Fruit fly (Drosophila melanogaster): ENCODE data around the gene Stim.

- TF ChIP-seq CG8319 (GFP tag; optimal IDR thresholded peaks at IDR 0.05) (no peak), CG6854 (GFP tag; optimal IDR thresholded peaks at IDR 0.05) (no peak), CG31627 (GFP tag; optimal IDR thresholded peaks at IDR 0.05) (no peak)
Measured at dm6 chrX:15950056-15950455, 9.8 kb upstream of the Stim start.

All from whole organism, prepupa.